Fruit fly (Drosophila melanogaster): Measurements from ENCODE around the gene Nak.

dm6 chr2L:19010037-19010436 lies 41.5 kb upstream of the Nak start:
- TF ChIP-seq toe (GFP tag; optimal IDR thresholded peaks at IDR 0.05) (no peak), CG14711 (tag; optimal IDR thresholded peaks at IDR 0.05) (no peak), Clk (GFP tag; optimal IDR thresholded peaks at IDR 0.05) (no peak), CG5204 (GFP tag; optimal IDR thresholded peaks at IDR 0.05) (no peak), cnc (optimal IDR thresholded peaks at IDR 0.05) (no peak), ovo (GFP tag; optimal IDR thresholded peaks at IDR 0.05) (no peak)
